Worm (Caenorhabditis elegans) whole organism, L4/young adult: Measurements from ENCODE around the gene bcat-1.

ENCODE experiments used
- W03F9.2 ChIP-seq: fragments of 150-350 bp; optimal IDR thresholded peaks from 2 replicates; lab custom pipeline; 2014; ENCODE audit warnings: missing biosample characterization, missing genetic modification characterization
- dao-5 ChIP-seq: sonication (generic microtip); optimal IDR thresholded peaks from 2 replicates; lab custom pipeline; 2016; ENCODE audit warnings: missing genotype, missing genetic modification characterization, moderate library complexity, missing compliant biosample characterization
- him-1 ChIP-seq: sonication (generic microtip); optimal IDR thresholded peaks from 2 replicates; lab custom pipeline; 2016; ENCODE audit warnings: missing genotype, missing genetic modification reagents, missing genetic modification characterization, missing compliant biosample characterization

DNA sequence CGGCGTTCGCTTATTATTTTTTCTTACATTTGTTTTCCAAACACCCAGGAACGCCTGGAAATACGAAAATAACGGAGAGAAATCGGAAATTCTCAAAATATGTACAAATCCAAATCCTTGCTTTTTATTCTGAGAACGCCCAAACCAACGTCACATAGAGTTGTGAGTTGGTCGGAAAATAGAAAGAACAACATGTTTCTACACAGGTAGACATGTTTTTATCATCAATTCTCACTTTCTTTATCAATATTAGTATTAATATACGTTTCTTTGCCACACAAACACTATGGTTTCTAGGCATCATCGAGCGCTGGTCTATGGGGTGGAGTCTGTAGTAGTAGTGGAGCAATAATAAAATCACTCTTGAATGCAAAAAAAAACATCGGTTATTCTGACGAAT is 41.2 kb downstream of the bcat-1 start:
- TF ChIP-seq W03F9.2 (tag; lab: Kevin White, UChicago) (no peak), him-1 (tag; lab: Kevin White, UChicago) (no peak), dao-5 (tag; lab: Kevin White, UChicago) (no peak)
